Worm (Caenorhabditis elegans): ENCODE data around the gene F17E9.3.

F17E9.3 gene

DNA sequence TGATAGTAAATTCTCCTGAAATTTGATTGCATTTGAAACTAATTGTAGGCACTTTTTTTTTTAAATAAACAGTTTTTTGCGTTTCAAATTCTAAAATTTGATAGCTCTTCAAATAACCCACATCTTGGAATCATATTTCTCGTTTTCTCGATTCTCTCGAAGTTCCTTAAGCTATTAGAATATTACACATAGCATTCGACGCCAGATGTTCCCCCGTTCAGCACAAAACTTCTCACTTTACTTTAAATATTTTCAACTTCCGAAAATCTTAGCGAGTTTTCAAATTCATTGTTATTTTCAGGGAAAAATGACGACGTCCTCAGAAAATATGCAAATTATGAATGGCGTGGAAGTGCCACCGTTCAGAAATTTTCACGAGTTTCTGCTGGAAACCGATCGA lies 25.0 kb downstream of the F17E9.3 start, which contains the start of gene praf-3 (continued):
- no peak for TF ChIP-seq K11D2.4 (GFP tag; IDR thresholded peaks at IDR 0.05)
- no peak for TF ChIP-seq efl-1 (GFP tag; optimal IDR thresholded peaks at IDR 0.05)
- TF ChIP-seq unc-130 (GFP tag; optimal IDR thresholded peaks at IDR 0.05), result no peak

DNA sequence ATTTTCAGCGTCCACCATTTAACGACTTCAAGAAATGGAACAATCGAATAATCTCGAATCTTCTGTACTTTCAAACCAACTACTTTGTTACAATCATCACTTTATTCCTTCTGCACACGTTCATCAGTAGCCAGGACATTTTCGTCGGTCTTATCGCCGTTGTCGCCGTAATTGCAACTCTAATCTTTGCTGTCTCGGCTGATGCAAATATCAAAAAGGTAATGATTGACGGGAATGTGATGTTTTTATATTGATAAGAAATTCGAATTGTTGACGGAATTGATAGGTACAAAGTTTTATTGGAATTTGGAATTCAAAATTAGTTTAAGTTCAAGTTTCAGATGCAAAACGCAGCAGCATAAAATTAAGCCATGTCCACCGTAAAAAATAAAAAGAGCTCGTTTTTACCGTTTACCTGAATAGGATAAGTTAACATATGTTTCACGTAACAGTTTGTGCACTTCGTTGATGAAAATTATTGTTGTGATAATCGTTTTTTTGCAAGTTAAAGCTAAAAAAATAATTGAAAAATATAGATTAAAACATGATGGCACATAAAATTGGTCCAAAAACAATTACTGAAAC lies 25.7 kb downstream of the F17E9.3 start:
- TF ChIP-seq nhr-80 (tag; optimal IDR thresholded peaks at IDR 0.05) (peak; percentile 93), let-607 (tag; optimal IDR thresholded peaks at IDR 0.05) (peak in 1 of 2 experiments; percentile 40), tbp1 (GFP tag; optimal IDR thresholded peaks at IDR 0.05) (peak; percentile 24), tbx-9 (tag; optimal IDR thresholded peaks at IDR 0.05; ENCODE audit: borderline replicate concordance) (no peak), unc-62 (GFP tag; optimal IDR thresholded peaks at IDR 0.05) (peak; percentile 54), chd-7 (tag; optimal IDR thresholded peaks at IDR 0.05) (no peak)

DNA sequence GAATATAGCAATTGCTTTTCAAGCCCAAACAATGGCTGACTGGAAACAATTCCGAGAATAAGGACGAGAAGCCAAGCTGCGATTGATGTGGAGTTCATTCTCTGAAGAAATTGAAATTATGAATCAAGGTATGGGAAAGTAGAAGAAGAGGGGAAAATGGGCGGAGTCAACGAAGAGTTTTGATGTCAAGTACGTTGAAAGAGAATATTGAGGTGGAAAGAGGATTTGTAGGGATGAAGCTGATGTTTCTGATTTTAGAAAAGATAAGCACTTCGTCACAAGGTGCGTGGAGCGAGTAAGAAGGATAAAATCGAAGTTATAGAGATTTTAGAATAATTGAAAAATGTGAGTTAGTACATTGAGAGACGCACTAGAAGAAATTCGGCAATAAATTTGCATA lies 28.0 kb downstream of the F17E9.3 start, which contains the start of gene D2096.9:
D2096.9 (minus strand) TSS at position 101 of the 400 bp plus-strand sequence.
- TF ChIP-seq attf-6 (GFP tag; IDR thresholded peaks at IDR 0.05), result no peak
- TF ChIP-seq attf-3 (GFP tag; conservative IDR thresholded peaks at IDR 0.05), result no peak
- TF ChIP-seq ztf-26 (tag; optimal IDR thresholded peaks at IDR 0.05), result no peak
- TF ChIP-seq zim-3 (tag; optimal IDR thresholded peaks at IDR 0.05), result no peak
- no peak for TF ChIP-seq xnd-1 (tag; optimal IDR thresholded peaks at IDR 0.05)
- TF ChIP-seq akir-1 (GFP tag; optimal IDR thresholded peaks at IDR 0.05), result no peak
- no peak for TF ChIP-seq rcor-1 (GFP tag; IDR thresholded peaks at IDR 0.05)
- no peak for TF ChIP-seq F37B4.10 (GFP tag; IDR thresholded peaks at IDR 0.05)
- TF ChIP-seq ztf-6 (GFP tag; IDR thresholded peaks at IDR 0.05), result no peak
- TF ChIP-seq lin-26 (GFP tag; IDR thresholded peaks at IDR 0.05), result no peak
- TF ChIP-seq ztf-28 (GFP tag; IDR thresholded peaks at IDR 0.05), result no peak
- no peak for TF ChIP-seq F55B11.4 (tag; optimal IDR thresholded peaks at IDR 0.05; ENCODE audit: borderline replicate concordance, insufficient read depth)
- TF ChIP-seq cebp-2 (GFP tag; IDR thresholded peaks at IDR 0.05), result no peak
- no peak for TF ChIP-seq ceh-40 (GFP tag; IDR thresholded peaks at IDR 0.05)
- no peak for TF ChIP-seq F57C9.4 (tag; optimal IDR thresholded peaks at IDR 0.05)
- TF ChIP-seq die-1 (tag; optimal IDR thresholded peaks at IDR 0.05), result no peak
- no peak for TF ChIP-seq lag-1 (GFP tag; IDR thresholded peaks at IDR 0.05)
- TF ChIP-seq K11D2.4 (GFP tag; IDR thresholded peaks at IDR 0.05), result no peak
- TF ChIP-seq hmg-20 (GFP tag; IDR thresholded peaks at IDR 0.05), result no peak

DNA sequence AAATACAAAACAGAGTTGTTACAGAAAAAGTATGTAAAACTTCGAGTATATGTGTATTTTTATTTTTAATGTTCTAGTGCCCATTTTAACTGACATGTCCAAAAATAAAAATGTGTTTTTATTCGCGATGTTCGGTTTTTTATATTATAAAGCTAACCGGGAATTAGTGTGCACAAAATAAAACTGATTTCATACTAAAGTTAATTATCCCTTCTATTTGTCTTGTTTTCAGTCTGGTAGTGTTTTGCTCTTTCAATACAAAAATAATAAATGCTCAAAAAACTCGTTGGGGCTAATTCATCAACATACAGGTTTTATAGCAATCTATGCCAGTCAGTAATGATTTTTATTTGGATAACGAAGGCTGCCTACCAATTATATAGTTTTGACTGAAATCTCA lies 30.1 kb downstream of the F17E9.3 start:
- no peak for TF ChIP-seq somi-1 (GFP tag; optimal IDR thresholded peaks at IDR 0.05)
- TF ChIP-seq rec-8 (tag; optimal IDR thresholded peaks at IDR 0.05), result no peak
- no peak for TF ChIP-seq efl-1 (GFP tag; optimal IDR thresholded peaks at IDR 0.05)
- no peak for TF ChIP-seq ccch-3 (GFP tag; optimal IDR thresholded peaks at IDR 0.05)
- TF ChIP-seq madf-3 (GFP tag; IDR thresholded peaks at IDR 0.05), result no peak
- no peak for TF ChIP-seq B0019.2 (GFP tag; conservative IDR thresholded peaks at IDR 0.05)
- TF ChIP-seq F49E8.2 (tag; optimal IDR thresholded peaks at IDR 0.05; ENCODE audit: insufficient read depth), result no peak
- TF ChIP-seq lin-40 (tag; optimal IDR thresholded peaks at IDR 0.05), result no peak
- no peak for TF ChIP-seq bed-1 (GFP tag; IDR thresholded peaks at IDR 0.05)
